Fruit fly (Drosophila melanogaster) whole organism, embryonic: ENCODE results near the gene CG31219.

Experiments used
- Bgb ChIP-seq: fragments of 200-800 bp; sonication (Bioruptor generic); IDR thresholded peaks from 2 replicates; pipeline ENCODE4 v1.3.6; 2022; ENCODE audit warnings: missing biosample characterization, missing genetic modification characterization; ENCODE audit not compliant: partially characterized antibody
- CG10431 ChIP-seq: fragments of 200-800 bp; sonication (Bioruptor generic); optimal IDR thresholded peaks from 3 replicates; lab custom pipeline; 2018; ENCODE audit warnings: missing biosample characterization, mild to moderate bottlenecking, missing genetic modification characterization
- CG10959 ChIP-seq: fragments of 200-800 bp; sonication (Bioruptor generic); IDR thresholded peaks from 2 replicates; pipeline ENCODE4 v1.3.6; 2022; ENCODE audit warnings: missing biosample characterization, missing genetic modification characterization
- CG11247 ChIP-seq: fragments of 200-800 bp; sonication (Bioruptor generic); IDR thresholded peaks from 2 replicates; pipeline ENCODE4 v1.3.6; 2022; ENCODE audit warnings: missing biosample characterization, missing genetic modification characterization
- CG12942 ChIP-seq: fragments of 200-800 bp; sonication (Bioruptor generic); optimal IDR thresholded peaks from 3 replicates; lab custom pipeline; 2016; ENCODE audit warnings: missing biosample characterization, missing genetic modification characterization
- CG13123 ChIP-seq: fragments of 200-800 bp; sonication (Bioruptor generic); optimal IDR thresholded peaks from 2 replicates; lab custom pipeline; 2016; ENCODE audit warnings: missing biosample characterization, missing genetic modification characterization
- CG1529 ChIP-seq: fragments of 200-800 bp; sonication (Bioruptor generic); optimal IDR thresholded peaks from 3 replicates; lab custom pipeline; 2018; ENCODE audit warnings: missing biosample characterization, missing genetic modification characterization
- CG16813 ChIP-seq: fragments of 200-800 bp; sonication (Bioruptor generic); IDR thresholded peaks from 3 replicates; pipeline ENCODE4 v1.3.6; 2022; ENCODE audit warnings: missing biosample characterization, missing genetic modification characterization; ENCODE audit not compliant: partially characterized antibody
- CG17802 ChIP-seq: fragments of 200-800 bp; sonication (Bioruptor generic); optimal IDR thresholded peaks from 2 replicates; lab custom pipeline; 2018; ENCODE audit warnings: missing biosample characterization, mild to moderate bottlenecking, missing genetic modification characterization, moderate library complexity
- CG17829 ChIP-seq: fragments of 200-800 bp; optimal IDR thresholded peaks from 2 replicates; lab custom pipeline; 2019; ENCODE audit warnings: missing biosample characterization, mild to moderate bottlenecking, missing genetic modification characterization, moderate library complexity
- CG17912 ChIP-seq: fragments of 200-800 bp; sonication (Bioruptor generic); optimal IDR thresholded peaks from 2 replicates; lab custom pipeline; 2018; ENCODE audit warnings: missing biosample characterization, mild to moderate bottlenecking, missing genetic modification characterization
- CG18599 ChIP-seq: fragments of 200-800 bp; sonication (Bioruptor generic); optimal IDR thresholded peaks from 3 replicates; lab custom pipeline; 2017; ENCODE audit warnings: missing biosample characterization, missing genetic modification characterization, mild to moderate bottlenecking, moderate library complexity, missing genetic modification reagents
- CG32532 ChIP-seq: fragments of 200-800 bp; sonication (Bioruptor generic); IDR thresholded peaks from 2 replicates; pipeline ENCODE4 v1.3.6; 2022; ENCODE audit warnings: missing biosample characterization, missing genetic modification characterization
- CG4282 ChIP-seq: fragments of 200-800 bp; sonication (Bioruptor generic); optimal IDR thresholded peaks from 2 replicates; lab custom pipeline; 2016; ENCODE audit warnings: missing biosample characterization, missing genetic modification characterization
- CG6654 ChIP-seq: fragments of 200-800 bp; sonication (Bioruptor generic); optimal IDR thresholded peaks from 2 replicates; lab custom pipeline; 2017; ENCODE audit warnings: missing biosample characterization, mild to moderate bottlenecking, missing genetic modification characterization
- CG9932 ChIP-seq: fragments of 200-800 bp; sonication (Bioruptor generic); IDR thresholded peaks from 2 replicates; pipeline ENCODE4 v1.3.6; 2022; ENCODE audit warnings: missing biosample characterization, missing genetic modification characterization
- CHES-1-like ChIP-seq: fragments of 200-800 bp; sonication (Bioruptor generic); optimal IDR thresholded peaks from 2 replicates; lab custom pipeline; 2016; ENCODE audit warnings: missing biosample characterization, missing genetic modification characterization
- D ChIP-seq, 2 experiments: fragments of 200-800 bp in 1 of 2; fragments of >200 bp in 1 of 2; sonication (Bioruptor generic) in 1 of 2; optimal IDR thresholded peaks; 2 replicates in 1 of 2; 3 replicates in 1 of 2; lab custom pipeline; 2017; ENCODE audit warnings: mild to moderate bottlenecking in 1 of 2, missing biosample characterization in 1 of 2, missing genetic modification characterization in 1 of 2, missing genetic modification reagents in 1 of 2
- Dad ChIP-seq: fragments of 200-800 bp; sonication (Bioruptor generic); optimal IDR thresholded peaks from 3 replicates; lab custom pipeline; 2016; ENCODE audit warnings: missing biosample characterization, missing genetic modification characterization
- Doc3 ChIP-seq: fragments of 200-800 bp; sonication (Bioruptor generic); IDR thresholded peaks from 3 replicates; pipeline ENCODE4 v1.3.6; 2022; ENCODE audit warnings: missing biosample characterization, missing genetic modification characterization; ENCODE audit not compliant: partially characterized antibody
- E2f1 ChIP-seq: fragments of 200-800 bp; sonication (Bioruptor generic); IDR thresholded peaks from 2 replicates; pipeline ENCODE4 v1.3.6; 2022; ENCODE audit warnings: missing biosample characterization, missing genetic modification characterization
- Fer2 ChIP-seq: fragments of 200-800 bp; sonication (Bioruptor generic); optimal IDR thresholded peaks from 2 replicates; lab custom pipeline; 2018; ENCODE audit warnings: missing biosample characterization, mild to moderate bottlenecking, missing genetic modification characterization, moderate library complexity
- HHEX ChIP-seq: fragments of 200-800 bp; sonication (Bioruptor generic); optimal IDR thresholded peaks from 3 replicates; lab custom pipeline; 2017; ENCODE audit warnings: missing biosample characterization, mild to moderate bottlenecking, missing genetic modification characterization, missing genetic modification reagents
- Hr39 ChIP-seq: fragments of >200 bp; optimal IDR thresholded peaks from 2 replicates; lab custom pipeline; 2017
- Myb ChIP-seq: fragments of 200-800 bp; sonication (Bioruptor generic); optimal IDR thresholded peaks from 2 replicates; lab custom pipeline; 2016; ENCODE audit warnings: missing biosample characterization, missing genetic modification characterization
- NC2α ChIP-seq: fragments of 200-800 bp; sonication (Bioruptor generic); optimal IDR thresholded peaks from 2 replicates; lab custom pipeline; 2016; ENCODE audit warnings: missing biosample characterization, missing genetic modification characterization
- Nf-YB ChIP-seq: fragments of 200-800 bp; sonication (Bioruptor generic); optimal IDR thresholded peaks from 3 replicates; lab custom pipeline; 2019; ENCODE audit warnings: missing biosample characterization, mild to moderate bottlenecking, missing genetic modification characterization, moderate library complexity
- NfI ChIP-seq: fragments of 200-800 bp; sonication (Bioruptor generic); optimal IDR thresholded peaks from 3 replicates; lab custom pipeline; 2018; ENCODE audit warnings: missing biosample characterization, mild to moderate bottlenecking, missing genetic modification characterization, moderate library complexity
- Oli ChIP-seq: fragments of 200-800 bp; sonication (Bioruptor generic); optimal IDR thresholded peaks from 2 replicates; lab custom pipeline; 2018; ENCODE audit warnings: missing biosample characterization, mild to moderate bottlenecking, missing genetic modification characterization, moderate library complexity
- Poxn ChIP-seq: fragments of 200-800 bp; sonication (Bioruptor generic); IDR thresholded peaks from 2 replicates; pipeline ENCODE4 v1.3.6; 2022; ENCODE audit warnings: missing biosample characterization, missing genetic modification characterization
- Sin3A ChIP-seq: fragments of >200 bp; optimal IDR thresholded peaks from 2 replicates; lab custom pipeline; 2018
- Sox102F ChIP-seq: fragments of 200-800 bp; sonication (Bioruptor generic); optimal IDR thresholded peaks from 2 replicates; lab custom pipeline; 2018; ENCODE audit warnings: missing biosample characterization, mild to moderate bottlenecking, missing genetic modification characterization, moderate library complexity
- Sry-β ChIP-seq: fragments of 200-800 bp; sonication (Bioruptor generic); optimal IDR thresholded peaks from 2 replicates; lab custom pipeline; 2018; ENCODE audit warnings: missing biosample characterization, mild to moderate bottlenecking, missing genetic modification characterization, moderate library complexity
- Usf ChIP-seq: fragments of 200-800 bp; sonication (Bioruptor generic); optimal IDR thresholded peaks from 2 replicates; lab custom pipeline; 2017; ENCODE audit warnings: missing genotype, missing biosample characterization, missing genetic modification characterization
- crc ChIP-seq: fragments of 200-800 bp; sonication (Bioruptor generic); optimal IDR thresholded peaks from 2 replicates; lab custom pipeline; 2016; ENCODE audit warnings: missing biosample characterization, missing genetic modification characterization
- fd102C ChIP-seq: fragments of 200-800 bp; sonication (Bioruptor generic); optimal IDR thresholded peaks from 2 replicates; lab custom pipeline; 2018; ENCODE audit warnings: missing biosample characterization, mild to moderate bottlenecking, missing genetic modification characterization, moderate library complexity
- grn ChIP-seq: fragments of 200-800 bp; sonication (Bioruptor generic); optimal IDR thresholded peaks from 3 replicates; lab custom pipeline; 2017; ENCODE audit warnings: missing biosample characterization, missing genetic modification characterization
- hkb ChIP-seq, 2 experiments: fragments of 200-800 bp in 1 of 2; fragments of >200 bp in 1 of 2; sonication (Bioruptor generic) in 1 of 2; IDR thresholded peaks in 1 of 2; optimal IDR thresholded peaks in 1 of 2; 2 replicates each; pipeline versions ENCODE4 v1.3.6 to Lab custom; 2017 to 2022; ENCODE audit warnings: missing biosample characterization in 1 of 2, missing genetic modification characterization in 1 of 2
- lab ChIP-seq: fragments of 200-800 bp; sonication (Bioruptor generic); optimal IDR thresholded peaks from 3 replicates; lab custom pipeline; 2017; ENCODE audit warnings: missing biosample characterization, missing genetic modification characterization, mild to moderate bottlenecking, moderate library complexity, missing genetic modification reagents
- lov ChIP-seq, 2 experiments: fragments of 200-800 bp in 1 of 2; fragments of >200 bp in 1 of 2; sonication (Bioruptor generic) in 1 of 2; IDR thresholded peaks in 1 of 2; optimal IDR thresholded peaks in 1 of 2; 2 replicates in 1 of 2; 3 replicates in 1 of 2; pipeline versions ENCODE4 v1.3.6 to Lab custom; 2017 to 2022; ENCODE audit warnings: missing biosample characterization in 1 of 2, missing genetic modification characterization in 1 of 2
- nerfin-2 ChIP-seq: fragments of 200-800 bp; sonication (Bioruptor generic); IDR thresholded peaks from 2 replicates; pipeline ENCODE4 v1.3.6; 2022; ENCODE audit warnings: missing biosample characterization, missing genetic modification characterization; ENCODE audit not compliant: partially characterized antibody
- row ChIP-seq: fragments of 200-800 bp; sonication (Bioruptor generic); IDR thresholded peaks from 3 replicates; pipeline ENCODE4 v1.3.6; 2022; ENCODE audit warnings: missing biosample characterization, missing genetic modification characterization
- run ChIP-seq: fragments of 200-800 bp; sonication (Bioruptor generic); optimal IDR thresholded peaks from 3 replicates; lab custom pipeline; 2018; ENCODE audit warnings: missing biosample characterization, mild to moderate bottlenecking, missing genetic modification characterization
- sc ChIP-seq, 3 experiments: fragments of >200 bp in 2 of 3; fragments of 200-800 bp in 1 of 3; sonication (Bioruptor generic) in 1 of 3; optimal IDR thresholded peaks; 2 replicates in 2 of 3; 3 replicates in 1 of 3; lab custom pipeline; 2017; ENCODE audit warnings: mild to moderate bottlenecking in 1 of 3, missing biosample characterization in 1 of 3, missing genetic modification characterization in 1 of 3, missing genetic modification reagents in 1 of 3
- shn ChIP-seq: fragments of 200-800 bp; sonication (Bioruptor generic); optimal IDR thresholded peaks from 3 replicates; lab custom pipeline; 2016; ENCODE audit warnings: missing biosample characterization, missing genetic modification characterization
- sob ChIP-seq: fragments of 200-800 bp; sonication (Bioruptor generic); IDR thresholded peaks from 2 replicates; pipeline ENCODE4 v1.3.6; 2022; ENCODE audit warnings: missing biosample characterization, missing genetic modification characterization
- twi ChIP-seq: fragments of 200-800 bp; optimal IDR thresholded peaks from 2 replicates; lab custom pipeline; 2019; ENCODE audit warnings: missing biosample characterization, mild to moderate bottlenecking, missing genetic modification characterization, moderate library complexity
- wek ChIP-seq: fragments of 200-800 bp; sonication (Bioruptor generic); optimal IDR thresholded peaks from 3 replicates; lab custom pipeline; 2018; ENCODE audit warnings: missing biosample characterization, mild to moderate bottlenecking, missing genetic modification characterization, moderate library complexity

The CG31219 gene

dm6 chr3R:19641498-19642065 is 9.2 kb upstream of the CG31219 start (continued):
- TF ChIP-seq CG17829 (tag; lab: Kevin White, UChicago) = peak; percentile 89
- TF ChIP-seq NfI (GFP tag; lab: Kevin White, UChicago) = peak; percentile 75
- TF ChIP-seq CG6654 (GFP tag; lab: Kevin White, UChicago) = peak; percentile 37
- TF ChIP-seq Fer2 (tag; lab: Kevin White, UChicago) = peak; percentile 89
- TF ChIP-seq CG4282 (GFP tag; lab: Kevin White, UChicago) = no peak
- peak; percentile 18 for TF ChIP-seq CG10431 (GFP tag; lab: Kevin White, UChicago)
- peak; percentile 82 for TF ChIP-seq CG11247 (GFP tag; lab: Robert Waterston, UW)
- TF ChIP-seq CG32532 (GFP tag; lab: Robert Waterston, UW) = peak; percentile 92
- TF ChIP-seq sob (GFP tag; lab: Robert Waterston, UW) = peak; percentile 88
- peak; percentile 49 for TF ChIP-seq CG13123
- no peak for TF ChIP-seq shn
- TF ChIP-seq Usf (GFP tag; lab: Kevin White, UChicago) = peak; percentile 32
- TF ChIP-seq E2f1 = peak; percentile 87
- TF ChIP-seq grn (GFP tag; lab: Kevin White, UChicago) = no peak
- no peak for TF ChIP-seq hkb (optimal IDR thresholded peaks at IDR 0.05; lab: Kevin White, UChicago)
- TF ChIP-seq hkb (GFP tag; IDR thresholded peaks at IDR 0.05; lab: Robert Waterston, UW) = peak; percentile 93
- peak; percentile 22 for TF ChIP-seq NC2α
- no peak for TF ChIP-seq Hr39 (lab: Kevin White, UChicago)
- no peak for TF ChIP-seq fd102C
- TF ChIP-seq twi (tag; lab: Kevin White, UChicago) = peak; percentile 34
- peak; percentile 28 for TF ChIP-seq Dad (GFP tag; lab: Kevin White, UChicago)
- peak; percentile 94 for TF ChIP-seq lab (GFP tag; lab: Kevin White, UChicago)
- peak; percentile 76 for TF ChIP-seq CG9932 (GFP tag; lab: Robert Waterston, UW)
- TF ChIP-seq Sry-β (GFP tag; lab: Kevin White, UChicago) = no peak
- peak; percentile 89 for TF ChIP-seq Oli
- no peak for TF ChIP-seq lov (optimal IDR thresholded peaks at IDR 0.05; lab: Kevin White, UChicago)
- TF ChIP-seq lov (GFP tag; IDR thresholded peaks at IDR 0.05; lab: Robert Waterston, UW) = peak; percentile 94
- peak; percentile 85 for TF ChIP-seq HHEX (GFP tag; lab: Kevin White, UChicago)
- TF ChIP-seq CG12942 (GFP tag; lab: Kevin White, UChicago) = peak; percentile 53
- TF ChIP-seq row (GFP tag; lab: Robert Waterston, UW) = peak; percentile 86
- no peak for TF ChIP-seq CG17912 (GFP tag; lab: Kevin White, UChicago)
- TF ChIP-seq Poxn (GFP tag; lab: Robert Waterston, UW) = peak; percentile 59; the same call in 1 of the 2 replicates
- peak; percentile 46 for TF ChIP-seq crc
- TF ChIP-seq CG18599 (GFP tag; lab: Kevin White, UChicago) = peak; percentile 89
- TF ChIP-seq CG1529 (GFP tag; lab: Kevin White, UChicago) = peak; percentile 82
- TF ChIP-seq Doc3 (GFP tag; lab: Robert Waterston, UW) = no peak
- peak; percentile 85 for TF ChIP-seq run
- no peak for TF ChIP-seq CG16813 (GFP tag; lab: Robert Waterston, UW)
- no peak for TF ChIP-seq sc (optimal IDR thresholded peaks at IDR 0.05; lab: Kevin White, UChicago)
- TF ChIP-seq sc (GFP tag; optimal IDR thresholded peaks at IDR 0.05; lab: Kevin White, UChicago) = peak; percentile 50
- TF ChIP-seq CG17802 (tag; lab: Kevin White, UChicago) = peak; percentile 19
- peak; percentile 93 for TF ChIP-seq Sox102F (GFP tag; lab: Kevin White, UChicago)
- TF ChIP-seq CG10959 (GFP tag; lab: Robert Waterston, UW) = peak; percentile 50; the same call in 1 of the 2 replicates
- no peak for TF ChIP-seq CHES-1-like (GFP tag; lab: Kevin White, UChicago)
- TF ChIP-seq Bgb (GFP tag; lab: Robert Waterston, UW) = no peak
- TF ChIP-seq wek (GFP tag; lab: Kevin White, UChicago) = peak; percentile 56
- TF ChIP-seq D (optimal IDR thresholded peaks at IDR 0.05; lab: Kevin White, UChicago) = no peak
- TF ChIP-seq D (GFP tag; optimal IDR thresholded peaks at IDR 0.05; lab: Kevin White, UChicago) = peak; percentile 79
- peak; percentile 76 for TF ChIP-seq Nf-YB (GFP tag; lab: Kevin White, UChicago)
- no peak for TF ChIP-seq nerfin-2 (GFP tag; lab: Robert Waterston, UW)
- no peak for TF ChIP-seq Sin3A (lab: Kevin White, UChicago)
- peak; percentile 34 for TF ChIP-seq Myb (GFP tag; lab: Kevin White, UChicago)
